Worm (Caenorhabditis elegans) whole organism, young adult: Measurements from ENCODE around the gene sec-61.B.

Experiments used
- ceh-58 ChIP-seq: fragments of 200-800 bp; sonication (Bioruptor generic); IDR thresholded peaks from 2 replicates; pipeline ENCODE4 v1.3.6; 2022; ENCODE audit warnings: missing genetic modification characterization, missing compliant biosample characterization
- pbrm-1 ChIP-seq: fragments of 200-800 bp; sonication (Bioruptor generic); IDR thresholded peaks from 2 replicates; pipeline ENCODE4 v1.3.6; 2022; ENCODE audit warnings: missing genetic modification reagents, missing genetic modification characterization, missing compliant biosample characterization
- unc-62 ChIP-seq: fragments of 150-350 bp; optimal IDR thresholded peaks from 2 replicates; lab custom pipeline; 2014; ENCODE audit warnings: missing biosample characterization, missing genetic modification reagents, missing genetic modification characterization

- TF ChIP-seq unc-62 (GFP tag; lab: Kevin White, UChicago) (no peak), ceh-58 (GFP tag; lab: Robert Waterston, UW) (no peak), pbrm-1 (no peak)
Observed at ce11 chrIV:2390804-2391203, 2.3 kb upstream of the sec-61.B start, which contains the start of gene eri-5.
